Worm (Caenorhabditis elegans): ENCODE data around the gene W07G1.7.
"Not testable (repeated sequence)": the region's sequence is repeated elsewhere in the genome, so short reads cannot be mapped to it uniquely, and the experiment has no call there.

The W07G1.7 gene

ce11 chrII:13973514-13973913 lies 7.4 kb upstream of the W07G1.7 start, which contains the start of gene Y39G8B.1 (continued):
- TF ChIP-seq zip-11 (GFP tag; IDR thresholded peaks at IDR 0.05), result no peak
- TF ChIP-seq madf-5 (GFP tag; IDR thresholded peaks at IDR 0.05), result no peak
- TF ChIP-seq ces-1 (GFP tag; optimal IDR thresholded peaks at IDR 0.05), result no peak
- no peak for TF ChIP-seq hif-1 (tag; optimal IDR thresholded peaks at IDR 0.05)
- TF ChIP-seq lin-39 (tag; optimal IDR thresholded peaks at IDR 0.05), result no peak
- no peak for TF ChIP-seq Y75B8A.6 (GFP tag; IDR thresholded peaks at IDR 0.05)
- no peak for TF ChIP-seq pha-4 (GFP tag; IDR thresholded peaks at IDR 0.05)
- TF ChIP-seq pha-4 (tag; optimal IDR thresholded peaks at IDR 0.05), result no peak
- no peak for TF ChIP-seq T20F7.1 (GFP tag; optimal IDR thresholded peaks at IDR 0.05)
- TF ChIP-seq zag-1 (tag; optimal IDR thresholded peaks at IDR 0.05), result no peak
- TF ChIP-seq lir-3 (tag; optimal IDR thresholded peaks at IDR 0.05), result no peak
- TF ChIP-seq ceh-44 (GFP tag; IDR thresholded peaks at IDR 0.05), result no peak
- TF ChIP-seq egl-43 (GFP tag; IDR thresholded peaks at IDR 0.05), result no peak

DNA sequence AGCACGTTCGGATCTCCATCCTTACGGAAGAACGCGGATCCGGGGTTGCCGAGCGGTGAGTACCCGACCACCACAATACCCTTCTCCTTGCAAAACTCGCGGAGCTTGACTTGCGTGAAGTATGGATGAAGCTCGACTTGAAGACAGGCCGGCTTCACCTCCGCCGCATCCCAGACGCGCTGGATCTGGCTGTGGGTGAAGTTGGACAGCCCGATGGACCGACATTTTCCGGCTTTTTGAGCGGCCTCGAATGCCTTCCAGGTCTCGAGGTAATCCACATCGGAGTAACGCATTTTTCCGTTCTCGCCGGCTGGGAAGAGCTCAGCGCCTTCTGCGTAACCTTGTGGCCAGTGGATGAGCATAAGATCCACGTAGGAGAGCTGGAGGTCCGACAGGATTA lies 6.1 kb upstream of the W07G1.7 start:
- TF ChIP-seq nhr-102 (tag; optimal IDR thresholded peaks at IDR 0.05) (no peak), egl-43 (GFP tag; IDR thresholded peaks at IDR 0.05) (0 out of 2 replicates have a peak, but pooled peaks have one; percentile 32), nhr-111 (GFP tag; optimal IDR thresholded peaks at IDR 0.05) (no peak), set-16 (GFP tag; IDR thresholded peaks at IDR 0.05) (peak; percentile 82), ctbp-1 (GFP tag; IDR thresholded peaks at IDR 0.05) (no peak), aha-1 (tag) (peak; percentile 87), nhr-42 (GFP tag; IDR thresholded peaks at IDR 0.05) (peak; percentile 54), lin-1 (GFP tag; IDR thresholded peaks at IDR 0.05) (no peak)

DNA sequence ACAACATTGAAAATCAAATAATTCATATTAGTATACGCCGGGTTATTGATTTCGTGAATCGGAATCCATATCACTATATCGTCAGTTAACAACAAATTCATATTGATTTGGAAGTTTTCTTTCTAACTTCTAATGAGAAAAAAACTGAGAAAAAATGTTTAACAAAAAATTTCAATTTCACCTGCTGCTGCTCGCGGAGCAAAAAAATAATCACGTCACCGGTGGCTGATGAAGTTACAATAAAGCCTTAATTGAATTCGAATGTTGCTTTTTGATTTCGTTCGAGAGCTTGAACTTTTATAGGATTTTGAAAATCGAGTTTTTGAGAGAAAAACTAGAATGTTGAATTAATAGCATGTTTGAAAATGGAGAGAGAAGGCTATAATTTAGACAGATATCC lies 2.8 kb upstream of the W07G1.7 start, which contains the start of gene sre-43:
Gene sre-43, minus strand, starts transcription at position 101 of the 400 bp plus-strand sequence.
- TF ChIP-seq egl-43 (GFP tag; IDR thresholded peaks at IDR 0.05), result no peak
- TF ChIP-seq mep-1 (tag; optimal IDR thresholded peaks at IDR 0.05), result no peak
- TF ChIP-seq zfp-2 (tag; optimal IDR thresholded peaks at IDR 0.05), result no peak
- TF ChIP-seq hif-1 (tag; optimal IDR thresholded peaks at IDR 0.05), result no peak
- no peak for TF ChIP-seq egl-27 (tag; optimal IDR thresholded peaks at IDR 0.05)
- TF ChIP-seq lin-38 (GFP tag; IDR thresholded peaks at IDR 0.05), result no peak
- no peak for TF ChIP-seq ceh-82 (tag; optimal IDR thresholded peaks at IDR 0.05)
- no peak for TF ChIP-seq daf-16 (GFP tag; optimal IDR thresholded peaks at IDR 0.05)
- TF ChIP-seq daf-16 (tag; optimal IDR thresholded peaks at IDR 0.05), result no peak
- TF ChIP-seq ceh-62 (tag; optimal IDR thresholded peaks at IDR 0.05), result no peak
- TF ChIP-seq aly-2 (tag; optimal IDR thresholded peaks at IDR 0.05), result no peak
- TF ChIP-seq ama-1 (optimal IDR thresholded peaks at IDR 0.05), result no peak
- no peak for TF ChIP-seq tra-1 (GFP tag; IDR thresholded peaks at IDR 0.05)
- TF ChIP-seq mes-2 (tag; optimal IDR thresholded peaks at IDR 0.05; ENCODE audit: poor library complexity, severe bottlenecking), result no peak
- no peak for TF ChIP-seq gei-8 (GFP tag; optimal IDR thresholded peaks at IDR 0.05)

DNA sequence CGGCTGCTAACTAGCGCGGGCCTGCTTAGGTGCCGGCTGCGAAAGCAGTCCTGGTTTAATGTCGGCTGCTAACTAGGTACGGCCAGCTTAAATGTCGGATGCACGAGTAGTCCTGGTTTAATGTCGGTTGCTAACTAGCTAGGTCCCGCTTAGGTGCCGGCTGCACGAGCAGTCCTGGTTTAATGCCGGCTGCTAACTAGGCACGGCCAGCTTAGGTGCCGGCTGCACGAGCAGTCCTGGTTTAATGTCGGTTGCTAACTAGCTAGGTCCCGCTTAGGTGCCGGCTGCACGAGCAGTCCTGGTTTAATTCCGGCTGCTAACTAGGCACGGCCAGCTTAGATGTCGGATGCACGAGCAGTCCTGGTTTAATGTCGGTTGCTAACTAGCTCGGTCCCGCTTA lies 1.9 kb upstream of the W07G1.7 start:
- TF ChIP-seq nhr-42 (GFP tag; IDR thresholded peaks at IDR 0.05) (0 out of 2 replicates have a peak, but pooled peaks have one; percentile 25), unc-62 (GFP tag; optimal IDR thresholded peaks at IDR 0.05 in 1 of 2) (peak in 1 of 2 experiments; percentile 89), set-16 (GFP tag; IDR thresholded peaks at IDR 0.05) (peak; percentile 47; the same call in 1 of the 2 replicates)
- TF ChIP-seq unc-62 (tag; optimal IDR thresholded peaks at IDR 0.05), result not testable (repeated sequence)

DNA sequence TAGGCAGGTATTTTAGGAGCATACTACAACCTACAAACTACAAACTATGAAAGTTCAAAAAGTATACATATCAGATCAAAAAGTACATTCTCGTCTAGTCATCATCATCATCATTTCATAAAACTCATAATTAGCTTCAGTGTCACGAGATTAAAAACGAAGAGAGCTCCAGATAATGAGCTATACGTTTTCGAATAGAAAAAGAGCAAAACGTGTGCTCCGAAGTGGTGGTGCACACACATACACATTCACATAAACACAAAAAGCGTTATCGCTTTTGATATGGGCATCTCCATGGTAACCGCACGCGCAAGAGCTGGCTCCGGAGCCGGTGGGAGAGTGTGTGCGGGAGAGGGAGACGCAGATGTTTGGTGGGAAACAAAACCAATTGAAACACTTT lies 1.8 kb downstream of the W07G1.7 start:
- TF ChIP-seq Y75B8A.6 (GFP tag; IDR thresholded peaks at IDR 0.05) (no peak), unc-62 (GFP tag; optimal IDR thresholded peaks at IDR 0.05 in 1 of 2) (no peak), unc-62 (tag; optimal IDR thresholded peaks at IDR 0.05) (no peak), dmd-9 (GFP tag; IDR thresholded peaks at IDR 0.05) (no peak), hmg-1.1 (GFP tag; IDR thresholded peaks at IDR 0.05) (no peak), lin-15B (tag; optimal IDR thresholded peaks at IDR 0.05) (no peak), daf-16 (GFP tag; optimal IDR thresholded peaks at IDR 0.05) (no peak), daf-16 (tag; optimal IDR thresholded peaks at IDR 0.05) (no peak), spr-1 (tag; optimal IDR thresholded peaks at IDR 0.05) (no peak), saeg-2 (GFP tag; IDR thresholded peaks at IDR 0.05) (no peak), T26A8.4 (GFP tag; IDR thresholded peaks at IDR 0.05) (no peak), ztf-11 (tag; optimal IDR thresholded peaks at IDR 0.05) (no peak), lin-13 (GFP tag; optimal IDR thresholded peaks at IDR 0.05) (no peak)

All from whole organism, L4 larva.